Worm (Caenorhabditis elegans): ENCODE measurements around the gene egl-27.

DNA sequence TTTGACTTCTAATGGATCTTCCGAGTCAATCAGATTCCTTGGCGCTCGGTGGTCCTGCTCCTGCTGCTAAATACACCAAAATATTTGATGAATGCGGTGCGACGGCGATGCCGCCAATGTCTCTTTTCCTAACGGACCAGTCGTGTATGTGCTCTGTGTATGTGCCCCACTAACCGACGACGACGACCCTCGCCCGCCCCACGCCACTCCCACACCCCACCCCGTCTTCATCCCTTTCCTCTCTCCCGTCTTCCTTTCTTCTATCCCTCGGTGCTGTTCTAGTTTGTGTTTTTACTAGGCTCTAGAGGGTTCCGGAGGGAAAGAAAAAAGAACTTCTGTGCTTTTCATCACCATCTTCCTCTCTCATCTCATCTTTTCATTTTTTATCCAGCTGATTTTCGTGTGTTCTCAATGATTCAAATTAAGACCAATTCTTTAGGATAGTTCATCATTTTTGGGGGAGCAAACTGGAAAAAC, at the start of gene egl-27:
- TF ChIP-seq egl-27 (tag; optimal IDR thresholded peaks at IDR 0.05) (no peak), snpc-4 (tag; optimal IDR thresholded peaks at IDR 0.05) (no peak), ama-1 (optimal IDR thresholded peaks at IDR 0.05) (no peak), nhr-28 (tag; optimal IDR thresholded peaks at IDR 0.05) (peak; percentile 21), ceh-44 (GFP tag; IDR thresholded peaks at IDR 0.05) (no peak), ztf-11 (tag; optimal IDR thresholded peaks at IDR 0.05) (no peak), daf-8 (GFP tag; IDR thresholded peaks at IDR 0.05) (no peak)

All from whole organism, L4 larva.